Fruit fly (Drosophila melanogaster) Kc167 (cell line): ENCODE data around the gene CG14683.

Experiments
- Myc ChIP-seq: fragments of >200 bp; optimal IDR thresholded peaks from 2 replicates; lab custom pipeline; 2017; ENCODE audit warnings: missing external identifiers
- h ChIP-seq: fragments of >200 bp; optimal IDR thresholded peaks from 3 replicates; lab custom pipeline; 2018; ENCODE audit warnings: missing external identifiers
- psq ChIP-seq: fragments of >200 bp; optimal IDR thresholded peaks from 2 replicates; lab custom pipeline; 2017; ENCODE audit warnings: missing external identifiers

- TF ChIP-seq psq (lab: Kevin White, UChicago) (no peak), h (no peak), Myc (lab: Kevin White, UChicago) (no peak)
Observed at dm6 chr3R:10661098-10661497, 35.3 kb upstream of the CG14683 start.
